Fruit fly (Drosophila melanogaster) whole organism, prepupa: ENCODE data around the gene Rint1.

ENCODE experiments used
- Blimp-1 ChIP-seq: fragments of 200-800 bp; sonication (Bioruptor generic); optimal IDR thresholded peaks from 3 replicates; lab custom pipeline; 2017; ENCODE audit warnings: missing biosample characterization, missing genetic modification characterization, mild to moderate bottlenecking, moderate library complexity, missing genetic modification reagents
- CG10631 ChIP-seq: fragments of 200-800 bp; sonication (Bioruptor generic); optimal IDR thresholded peaks from 2 replicates; lab custom pipeline; 2016; ENCODE audit warnings: missing biosample characterization, missing genetic modification characterization
- CG10669 ChIP-seq: fragments of 200-800 bp; sonication (Bioruptor generic); optimal IDR thresholded peaks from 3 replicates; lab custom pipeline; 2018; ENCODE audit warnings: missing biosample characterization, mild to moderate bottlenecking, missing genetic modification characterization, moderate library complexity
- CG11294 ChIP-seq: fragments of 200-800 bp; sonication (Bioruptor generic); IDR thresholded peaks from 2 replicates; pipeline ENCODE4 v1.3.6; 2022; ENCODE audit warnings: missing biosample characterization, missing genetic modification characterization
- CG11902 ChIP-seq: fragments of 200-800 bp; sonication (Bioruptor generic); optimal IDR thresholded peaks from 3 replicates; lab custom pipeline; 2016; ENCODE audit warnings: missing biosample characterization, missing genetic modification characterization
- CG1621 ChIP-seq: fragments of 200-800 bp; sonication (Bioruptor generic); optimal IDR thresholded peaks from 3 replicates; lab custom pipeline; 2018; ENCODE audit warnings: missing biosample characterization, mild to moderate bottlenecking, missing genetic modification characterization
- CG16779 ChIP-seq: fragments of 200-800 bp; sonication (Bioruptor generic); optimal IDR thresholded peaks from 3 replicates; lab custom pipeline; 2017; ENCODE audit warnings: missing biosample characterization, mild to moderate bottlenecking, missing genetic modification characterization
- CG3032 ChIP-seq: fragments of 200-800 bp; optimal IDR thresholded peaks from 2 replicates; lab custom pipeline; 2019; ENCODE audit warnings: missing biosample characterization, mild to moderate bottlenecking, missing genetic modification characterization, moderate library complexity
- CG31627 ChIP-seq: fragments of 200-800 bp; sonication (Bioruptor generic); optimal IDR thresholded peaks from 3 replicates; lab custom pipeline; 2016; ENCODE audit warnings: missing biosample characterization, missing genetic modification characterization
- CG34406 ChIP-seq: fragments of 200-800 bp; sonication (Bioruptor generic); optimal IDR thresholded peaks from 3 replicates; lab custom pipeline; 2016; ENCODE audit warnings: missing biosample characterization, missing genetic modification characterization
- CG3919 ChIP-seq: fragments of 200-800 bp; sonication (Bioruptor generic); optimal IDR thresholded peaks from 3 replicates; lab custom pipeline; 2016; ENCODE audit warnings: missing biosample characterization, missing genetic modification characterization
- CG4318 ChIP-seq: fragments of 200-800 bp; sonication (Bioruptor generic); optimal IDR thresholded peaks from 3 replicates; lab custom pipeline; 2017; ENCODE audit warnings: missing biosample characterization, mild to moderate bottlenecking, missing genetic modification characterization
- CG6792 ChIP-seq: fragments of 200-800 bp; sonication (Bioruptor generic); optimal IDR thresholded peaks from 3 replicates; lab custom pipeline; 2016; ENCODE audit warnings: missing biosample characterization, missing genetic modification characterization
- CG6854 ChIP-seq: fragments of 200-800 bp; sonication (Bioruptor generic); optimal IDR thresholded peaks from 2 replicates; lab custom pipeline; 2017; ENCODE audit warnings: missing biosample characterization, mild to moderate bottlenecking, missing genetic modification characterization
- CG7368 ChIP-seq: fragments of 200-800 bp; sonication (Bioruptor generic); optimal IDR thresholded peaks from 3 replicates; lab custom pipeline; 2016; ENCODE audit warnings: missing biosample characterization, missing genetic modification characterization
- CG8119 ChIP-seq: fragments of 200-800 bp; sonication (Bioruptor generic); IDR thresholded peaks from 3 replicates; pipeline ENCODE4 v1.3.6; 2022; ENCODE audit warnings: missing biosample characterization, missing genetic modification characterization
- CG8319 ChIP-seq: fragments of 200-800 bp; sonication (Bioruptor generic); optimal IDR thresholded peaks from 3 replicates; lab custom pipeline; 2016; ENCODE audit warnings: missing biosample characterization, missing genetic modification characterization
- CG9139 ChIP-seq: fragments of 200-800 bp; sonication (Bioruptor generic); optimal IDR thresholded peaks from 3 replicates; lab custom pipeline; 2017; ENCODE audit warnings: missing biosample characterization, mild to moderate bottlenecking, missing genetic modification characterization
- Eip75B ChIP-seq: fragments of 200-800 bp; sonication (Bioruptor generic); optimal IDR thresholded peaks from 3 replicates; lab custom pipeline; 2016; ENCODE audit warnings: missing biosample characterization, missing genetic modification characterization
- Eip78C ChIP-seq: fragments of 200-800 bp; sonication (Bioruptor generic); peaks from one replicate; lab custom pipeline; 2016; ENCODE audit warnings: missing biosample characterization, missing genetic modification characterization
- Ets21C ChIP-seq: fragments of 200-800 bp; sonication (Bioruptor generic); optimal IDR thresholded peaks from 3 replicates; lab custom pipeline; 2016; ENCODE audit warnings: missing biosample characterization, missing genetic modification characterization
- Hr39 ChIP-seq: fragments of 200-800 bp; sonication (Bioruptor generic); optimal IDR thresholded peaks from 2 replicates; lab custom pipeline; 2016; ENCODE audit warnings: missing biosample characterization, missing genetic modification characterization
- Hr4 ChIP-seq: fragments of 200-800 bp; sonication (Bioruptor generic); optimal IDR thresholded peaks from 3 replicates; lab custom pipeline; 2016; ENCODE audit warnings: missing biosample characterization, missing genetic modification characterization
- Lpt ChIP-seq: fragments of 200-800 bp; sonication (Bioruptor generic); optimal IDR thresholded peaks from 3 replicates; lab custom pipeline; 2016; ENCODE audit warnings: missing biosample characterization, missing genetic modification characterization
- Met ChIP-seq: fragments of 200-800 bp; sonication (Bioruptor generic); optimal IDR thresholded peaks from 3 replicates; lab custom pipeline; 2016; ENCODE audit warnings: missing biosample characterization, missing genetic modification characterization
- OdsH ChIP-seq: fragments of 200-800 bp; sonication (Bioruptor generic); optimal IDR thresholded peaks from 3 replicates; lab custom pipeline; 2016; ENCODE audit warnings: missing biosample characterization, missing genetic modification characterization
- Smox ChIP-seq: fragments of 200-800 bp; sonication (Bioruptor generic); optimal IDR thresholded peaks from 3 replicates; lab custom pipeline; 2016; ENCODE audit warnings: missing biosample characterization, missing genetic modification characterization
- Sox14 ChIP-seq: fragments of 200-800 bp; sonication (Bioruptor generic); optimal IDR thresholded peaks from 3 replicates; lab custom pipeline; 2016; ENCODE audit warnings: missing biosample characterization, missing genetic modification characterization
- achi ChIP-seq: fragments of 200-800 bp; sonication (Bioruptor generic); optimal IDR thresholded peaks from 3 replicates; lab custom pipeline; 2016; ENCODE audit warnings: missing biosample characterization, missing genetic modification characterization
- acj6 ChIP-seq: fragments of 200-800 bp; sonication (Bioruptor generic); optimal IDR thresholded peaks from 3 replicates; lab custom pipeline; 2016; ENCODE audit warnings: missing biosample characterization, missing genetic modification characterization
- cyc ChIP-seq: fragments of 200-800 bp; sonication (Bioruptor generic); optimal IDR thresholded peaks from 3 replicates; lab custom pipeline; 2016; ENCODE audit warnings: missing biosample characterization, missing genetic modification characterization
- dsx ChIP-seq: fragments of 200-800 bp; optimal IDR thresholded peaks from 3 replicates; lab custom pipeline; 2019; ENCODE audit warnings: missing biosample characterization, mild to moderate bottlenecking, missing genetic modification characterization, moderate library complexity; ENCODE audit not compliant: poor library complexity, severe bottlenecking
- eg ChIP-seq: fragments of 200-800 bp; sonication (Bioruptor generic); IDR thresholded peaks from 3 replicates; pipeline ENCODE4 v1.3.6; 2022; ENCODE audit warnings: missing biosample characterization, missing genetic modification characterization
- esn ChIP-seq: fragments of 200-800 bp; sonication (Bioruptor generic); optimal IDR thresholded peaks from 2 replicates; lab custom pipeline; 2016; ENCODE audit warnings: missing biosample characterization, mild to moderate bottlenecking, missing genetic modification characterization, moderate library complexity
- fd85E ChIP-seq: fragments of 200-800 bp; sonication (Bioruptor generic); optimal IDR thresholded peaks from 3 replicates; lab custom pipeline; 2016; ENCODE audit warnings: missing biosample characterization, missing genetic modification characterization
- fkh ChIP-seq: fragments of 200-800 bp; sonication (Bioruptor generic); optimal IDR thresholded peaks from 3 replicates; lab custom pipeline; 2017; ENCODE audit warnings: missing biosample characterization, mild to moderate bottlenecking, missing genetic modification characterization, moderate library complexity
- lz ChIP-seq: fragments of 200-800 bp; sonication (Bioruptor generic); optimal IDR thresholded peaks from 3 replicates; lab custom pipeline; 2016; ENCODE audit warnings: missing biosample characterization, missing genetic modification characterization
- net ChIP-seq: fragments of 200-800 bp; sonication (Bioruptor generic); optimal IDR thresholded peaks from 3 replicates; lab custom pipeline; 2016; ENCODE audit warnings: missing biosample characterization, missing genetic modification characterization
- spab ChIP-seq: fragments of 200-800 bp; sonication (Bioruptor generic); optimal IDR thresholded peaks from 2 replicates; lab custom pipeline; 2017; ENCODE audit warnings: missing biosample characterization, mild to moderate bottlenecking, missing genetic modification characterization, missing genetic modification reagents
- ss ChIP-seq, 2 experiments: fragments of 200-800 bp; sonication (Bioruptor generic); optimal IDR thresholded peaks; 2 replicates in 1 of 2; 3 replicates in 1 of 2; lab custom pipeline; 2017 to 2018; ENCODE audit warnings: mild to moderate bottlenecking in 2 of 2, missing biosample characterization in 2 of 2, missing genetic modification characterization in 2 of 2, moderate library complexity in 1 of 2
- svp ChIP-seq: fragments of 200-800 bp; sonication (Bioruptor generic); peaks from one replicate; lab custom pipeline; 2016; ENCODE audit warnings: missing biosample characterization, missing genetic modification characterization
- topi ChIP-seq: fragments of 200-800 bp; sonication (Bioruptor generic); optimal IDR thresholded peaks from 3 replicates; lab custom pipeline; 2016; ENCODE audit warnings: missing biosample characterization, missing genetic modification characterization
- vri ChIP-seq: fragments of 200-800 bp; sonication (Bioruptor generic); optimal IDR thresholded peaks from 3 replicates; lab custom pipeline; 2016; ENCODE audit warnings: missing biosample characterization, mild to moderate bottlenecking, missing genetic modification characterization

Rint1 gene

dm6 chr3L:7349311-7349710 lies 25.9 kb downstream of the Rint1 start:
- TF ChIP-seq fkh (GFP tag; lab: Kevin White, UChicago): peak; percentile 79
- TF ChIP-seq CG8119 (GFP tag; lab: Robert Waterston, UW): no peak
- TF ChIP-seq Hr39: no peak

dm6 chr3L:7356386-7357117 lies 33.1 kb downstream of the Rint1 start, which contains the start of gene CTCF:
Gene CTCF (minus strand): TSS chr3L:7356713.
- TF ChIP-seq CG1621: peak; percentile 24
- peak; percentile 44 for TF ChIP-seq CG3919 (GFP tag; lab: Kevin White, UChicago)
- peak; percentile 71 for TF ChIP-seq Eip78C (GFP tag; lab: Kevin White, UChicago)
- no peak for TF ChIP-seq Smox (GFP tag; lab: Kevin White, UChicago)
- TF ChIP-seq cyc (GFP tag; lab: Kevin White, UChicago): peak; percentile 38
- peak; percentile 36 for TF ChIP-seq topi (GFP tag; lab: Kevin White, UChicago)
- peak; percentile 56 for TF ChIP-seq CG3032
- peak; percentile 67 for TF ChIP-seq esn
- no peak for TF ChIP-seq dsx (GFP tag; lab: Kevin White, UChicago)
- no peak for TF ChIP-seq eg (GFP tag; lab: Robert Waterston, UW)
- TF ChIP-seq CG6792 (GFP tag; lab: Kevin White, UChicago): no peak
- TF ChIP-seq Sox14 (GFP tag; lab: Kevin White, UChicago): peak; percentile 44
- TF ChIP-seq CG34406 (GFP tag; lab: Kevin White, UChicago): no peak
- peak; percentile 1 for TF ChIP-seq CG10631 (GFP tag; lab: Kevin White, UChicago)
- TF ChIP-seq CG31627 (GFP tag; lab: Kevin White, UChicago): peak; percentile 43
- no peak for TF ChIP-seq spab
- TF ChIP-seq lz (GFP tag; lab: Kevin White, UChicago): peak; percentile 58
- peak; percentile 6 for TF ChIP-seq net
- peak in 1 of 2 experiments; percentile 1 for TF ChIP-seq ss (GFP tag; optimal IDR thresholded peaks at IDR 0.05; lab: Kevin White, UChicago)
- no peak for TF ChIP-seq CG11294
- no peak for TF ChIP-seq Hr39
- no peak for TF ChIP-seq CG4318
- TF ChIP-seq CG7368 (GFP tag; lab: Kevin White, UChicago): peak; percentile 10

dm6 chr3L:7359827-7360323 lies 36.5 kb downstream of the Rint1 start, which contains the start of gene pst:
Gene pst (minus strand): TSS chr3L:7360263.
- TF ChIP-seq CG4318: no peak
- TF ChIP-seq fkh (GFP tag; lab: Kevin White, UChicago): no peak
- TF ChIP-seq eg (GFP tag; lab: Robert Waterston, UW): no peak
- peak; percentile 49 for TF ChIP-seq CG6854 (GFP tag; lab: Kevin White, UChicago)
- no peak for TF ChIP-seq CG9139 (GFP tag; lab: Kevin White, UChicago)
- TF ChIP-seq CG31627 (GFP tag; lab: Kevin White, UChicago): no peak
- TF ChIP-seq Lpt: no peak
- no peak for TF ChIP-seq Eip75B (GFP tag; lab: Kevin White, UChicago)
- TF ChIP-seq OdsH (GFP tag; lab: Kevin White, UChicago): no peak
- TF ChIP-seq CG11902 (GFP tag; lab: Kevin White, UChicago): no peak
- no peak for TF ChIP-seq Hr39
- TF ChIP-seq Met: no peak
- TF ChIP-seq cyc (GFP tag; lab: Kevin White, UChicago): peak; percentile 0
- peak; percentile 46 for TF ChIP-seq vri (GFP tag; lab: Kevin White, UChicago)
- no peak for TF ChIP-seq CG34406 (GFP tag; lab: Kevin White, UChicago)
- peak; percentile 92 for TF ChIP-seq svp
- TF ChIP-seq acj6 (GFP tag; lab: Kevin White, UChicago): no peak
- no peak for TF ChIP-seq CG16779 (tag; lab: Kevin White, UChicago)
- TF ChIP-seq CG3919 (GFP tag; lab: Kevin White, UChicago): peak; percentile 8
- TF ChIP-seq Blimp-1 (GFP tag; lab: Kevin White, UChicago): no peak
- TF ChIP-seq CG10669 (GFP tag; lab: Kevin White, UChicago): no peak
- TF ChIP-seq CG3032: no peak
- TF ChIP-seq achi (GFP tag; lab: Kevin White, UChicago): no peak
- no peak for TF ChIP-seq Hr4 (GFP tag; lab: Kevin White, UChicago)
- TF ChIP-seq Smox (GFP tag; lab: Kevin White, UChicago): no peak
- no peak for TF ChIP-seq Ets21C (GFP tag; lab: Kevin White, UChicago)
- no peak for TF ChIP-seq CG1621
- peak; percentile 12 for TF ChIP-seq fd85E (GFP tag; lab: Kevin White, UChicago)
- TF ChIP-seq CG8319 (GFP tag; lab: Kevin White, UChicago): no peak
- TF ChIP-seq lz (GFP tag; lab: Kevin White, UChicago): no peak
- TF ChIP-seq Eip78C (GFP tag; lab: Kevin White, UChicago): peak; percentile 71
- TF ChIP-seq ss (GFP tag; optimal IDR thresholded peaks at IDR 0.05; lab: Kevin White, UChicago): peak in 1 of 2 experiments; percentile 1
